Worm (Caenorhabditis elegans): Measurements from ENCODE around the gene srh-218.

- no peak for TF ChIP-seq him-1 (tag; optimal IDR thresholded peaks at IDR 0.05)
- TF ChIP-seq W03F9.2 (tag; optimal IDR thresholded peaks at IDR 0.05) = no peak
Observed at ce11 chrV:15543252-15543651, 49.5 kb downstream of the srh-218 start.
